Worm (Caenorhabditis elegans) whole organism, L3 larva: Measurements from ENCODE around the gene bcl-11.

Experiments used
- ama-1 ChIP-seq: fragments of 150-350 bp; optimal IDR thresholded peaks from 2 replicates; lab custom pipeline; 2018
- ceh-16 ChIP-seq: sonication (generic microtip); optimal IDR thresholded peaks from 2 replicates; lab custom pipeline; 2017; ENCODE audit warnings: missing biosample characterization, missing genetic modification characterization
- ceh-82 ChIP-seq: fragments of 150-350 bp; optimal IDR thresholded peaks from 2 replicates; lab custom pipeline; 2014; ENCODE audit warnings: missing biosample characterization, missing genetic modification characterization
- elt-3 ChIP-seq, 3 experiments: fragments of 150-350 bp in 1 of 3; sonication (generic microtip) in 2 of 3; optimal IDR thresholded peaks; 2 replicates in 2 of 3; 4 replicates in 1 of 3; lab custom pipeline; 2014 to 2017; ENCODE audit warnings: missing biosample characterization in 3 of 3, missing genetic modification characterization in 3 of 3
- fkh-10 ChIP-seq: sonication (generic microtip); optimal IDR thresholded peaks from 2 replicates; lab custom pipeline; 2017; ENCODE audit warnings: missing biosample characterization, missing genetic modification reagents, missing genetic modification characterization
- fos-1 ChIP-seq: fragments of 150-350 bp; optimal IDR thresholded peaks from 2 replicates; lab custom pipeline; 2014; ENCODE audit warnings: missing biosample characterization, missing genetic modification characterization
- mdl-1 ChIP-seq: fragments of 150-350 bp; optimal IDR thresholded peaks from 2 replicates; lab custom pipeline; 2014; ENCODE audit warnings: missing biosample characterization, missing genetic modification characterization
- nhr-25 ChIP-seq: sonication (generic microtip); optimal IDR thresholded peaks from 2 replicates; lab custom pipeline; 2017; ENCODE audit warnings: missing biosample characterization, missing genetic modification characterization
- skn-1 ChIP-seq: fragments of 150-350 bp; optimal IDR thresholded peaks from 2 replicates; lab custom pipeline; 2014; ENCODE audit warnings: missing biosample characterization, missing genetic modification characterization

DNA sequence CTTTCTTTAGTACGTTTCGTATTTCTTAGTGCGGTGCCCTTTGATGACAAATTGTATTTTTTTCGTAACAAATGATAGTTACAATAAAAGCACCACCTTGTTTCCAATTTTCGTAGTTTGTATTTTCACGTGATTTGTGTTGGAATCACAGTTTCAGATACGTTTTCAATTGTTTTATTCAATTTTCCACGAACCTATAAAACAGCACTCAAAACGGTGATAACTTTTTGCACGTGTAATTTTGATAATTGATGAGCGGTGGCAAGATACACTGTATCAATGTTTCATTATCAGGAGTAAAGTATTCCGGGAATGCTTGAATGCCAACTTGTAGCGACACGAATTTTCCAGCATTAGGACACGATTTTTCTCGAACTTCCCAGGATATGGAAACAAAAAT is 55.3 kb downstream of the bcl-11 start:
- no peak for TF ChIP-seq mdl-1 (tag; lab: Kevin White, UChicago)
- TF ChIP-seq fos-1 = no peak
- no peak for TF ChIP-seq ceh-16
- no peak for TF ChIP-seq ama-1
- no peak for TF ChIP-seq skn-1 (tag; lab: Kevin White, UChicago)
- TF ChIP-seq fkh-10 = no peak
- TF ChIP-seq elt-3 (tag; optimal IDR thresholded peaks at IDR 0.05; lab: Kevin White, UChicago) = no peak
- TF ChIP-seq nhr-25 (tag; lab: Kevin White, UChicago) = no peak
- TF ChIP-seq ceh-82 (tag; lab: Kevin White, UChicago) = no peak
